Fruit fly (Drosophila melanogaster) whole organism, embryonic: ENCODE results near the gene Cdc5.

ENCODE experiments used
- Adf1 ChIP-seq: fragments of 200-800 bp; sonication (Bioruptor generic); IDR thresholded peaks from 2 replicates; pipeline ENCODE4 v1.3.6; 2022; ENCODE audit warnings: missing biosample characterization, missing genetic modification characterization
- CG11398 ChIP-seq: fragments of 200-800 bp; sonication (Bioruptor generic); optimal IDR thresholded peaks from 2 replicates; lab custom pipeline; 2016; ENCODE audit warnings: missing biosample characterization, missing genetic modification characterization
- CG12299 ChIP-seq: fragments of 200-800 bp; sonication (Bioruptor generic); optimal IDR thresholded peaks from 2 replicates; lab custom pipeline; 2018; ENCODE audit warnings: missing biosample characterization, mild to moderate bottlenecking, missing genetic modification characterization
- CG13775 ChIP-seq: fragments of 200-800 bp; sonication (Bioruptor generic); optimal IDR thresholded peaks from 3 replicates; lab custom pipeline; 2017; ENCODE audit warnings: missing biosample characterization, mild to moderate bottlenecking, missing genetic modification characterization
- CG14710 ChIP-seq: fragments of 200-800 bp; sonication (Bioruptor generic); optimal IDR thresholded peaks from 3 replicates; lab custom pipeline; 2019; ENCODE audit warnings: missing biosample characterization, mild to moderate bottlenecking, missing genetic modification characterization, moderate library complexity
- CG14965 ChIP-seq: fragments of 200-800 bp; sonication (Bioruptor generic); optimal IDR thresholded peaks from 2 replicates; lab custom pipeline; 2016; ENCODE audit warnings: missing biosample characterization, missing genetic modification characterization, borderline replicate concordance
- CG15514 ChIP-seq: fragments of 200-800 bp; sonication (Bioruptor generic); optimal IDR thresholded peaks from 3 replicates; lab custom pipeline; 2017; ENCODE audit warnings: missing biosample characterization, missing genetic modification characterization, mild to moderate bottlenecking, moderate library complexity, missing genetic modification reagents
- CG1603 ChIP-seq: fragments of 200-800 bp; sonication (Bioruptor generic); optimal IDR thresholded peaks from 2 replicates; lab custom pipeline; 2019; ENCODE audit warnings: missing biosample characterization, mild to moderate bottlenecking, missing genetic modification characterization, moderate library complexity
- CG2120 ChIP-seq: fragments of 200-800 bp; sonication (Bioruptor generic); optimal IDR thresholded peaks from 3 replicates; lab custom pipeline; 2016; ENCODE audit warnings: missing biosample characterization, missing genetic modification characterization
- CG2875 ChIP-seq: fragments of 200-800 bp; sonication (Bioruptor generic); optimal IDR thresholded peaks from 2 replicates; lab custom pipeline; 2017; ENCODE audit warnings: missing biosample characterization, mild to moderate bottlenecking, missing genetic modification characterization, missing genetic modification reagents
- CG30431 ChIP-seq: fragments of 200-800 bp; sonication (Bioruptor generic); optimal IDR thresholded peaks from 2 replicates; lab custom pipeline; 2017; ENCODE audit warnings: missing biosample characterization, missing genetic modification characterization
- CG31365 ChIP-seq: fragments of 200-800 bp; sonication (Bioruptor generic); optimal IDR thresholded peaks from 2 replicates; lab custom pipeline; 2018; ENCODE audit warnings: missing biosample characterization, mild to moderate bottlenecking, missing genetic modification characterization
- CG31388 ChIP-seq: fragments of 200-800 bp; sonication (Bioruptor generic); optimal IDR thresholded peaks from 2 replicates; lab custom pipeline; 2016; ENCODE audit warnings: missing biosample characterization, missing genetic modification characterization
- CG3995 ChIP-seq: fragments of 200-800 bp; sonication (Bioruptor generic); optimal IDR thresholded peaks from 3 replicates; lab custom pipeline; 2016; ENCODE audit warnings: missing biosample characterization, missing genetic modification characterization
- CG4424 ChIP-seq: fragments of 200-800 bp; sonication (Bioruptor generic); optimal IDR thresholded peaks from 3 replicates; lab custom pipeline; 2016; ENCODE audit warnings: missing biosample characterization, missing genetic modification characterization
- CG4707 ChIP-seq: fragments of 200-800 bp; sonication (Bioruptor generic); optimal IDR thresholded peaks from 2 replicates; lab custom pipeline; 2018; ENCODE audit warnings: missing biosample characterization, mild to moderate bottlenecking, missing genetic modification characterization, moderate library complexity
- CG4730 ChIP-seq: fragments of 200-800 bp; sonication (Bioruptor generic); IDR thresholded peaks from 2 replicates; pipeline ENCODE4 v1.3.6; 2022; ENCODE audit warnings: missing biosample characterization, missing genetic modification characterization
- CG6654 ChIP-seq: fragments of 200-800 bp; sonication (Bioruptor generic); optimal IDR thresholded peaks from 2 replicates; lab custom pipeline; 2017; ENCODE audit warnings: missing biosample characterization, mild to moderate bottlenecking, missing genetic modification characterization
- CG7357 ChIP-seq: fragments of 200-800 bp; sonication (Bioruptor generic); IDR thresholded peaks from 3 replicates; pipeline ENCODE4 v1.3.6; 2022; ENCODE audit warnings: missing biosample characterization, missing genetic modification characterization
- CG9727 ChIP-seq: fragments of 200-800 bp; sonication (Bioruptor generic); optimal IDR thresholded peaks from 3 replicates; lab custom pipeline; 2017; ENCODE audit warnings: missing biosample characterization, mild to moderate bottlenecking, missing genetic modification characterization
- CoRest ChIP-seq: fragments of 200-800 bp; sonication (Bioruptor generic); optimal IDR thresholded peaks from 3 replicates; lab custom pipeline; 2018; ENCODE audit warnings: missing biosample characterization, mild to moderate bottlenecking, missing genetic modification characterization, moderate library complexity
- D ChIP-seq, 2 experiments: fragments of 200-800 bp in 1 of 2; fragments of >200 bp in 1 of 2; sonication (Bioruptor generic) in 1 of 2; optimal IDR thresholded peaks; 2 replicates in 1 of 2; 3 replicates in 1 of 2; lab custom pipeline; 2017; ENCODE audit warnings: mild to moderate bottlenecking in 1 of 2, missing biosample characterization in 1 of 2, missing genetic modification characterization in 1 of 2, missing genetic modification reagents in 1 of 2
- Dek ChIP-seq: fragments of 200-800 bp; sonication (Bioruptor generic); optimal IDR thresholded peaks from 3 replicates; lab custom pipeline; 2019; ENCODE audit warnings: missing biosample characterization, mild to moderate bottlenecking, missing genetic modification characterization, moderate library complexity
- Doc3 ChIP-seq: fragments of 200-800 bp; sonication (Bioruptor generic); IDR thresholded peaks from 3 replicates; pipeline ENCODE4 v1.3.6; 2022; ENCODE audit warnings: missing biosample characterization, missing genetic modification characterization; ENCODE audit not compliant: partially characterized antibody
- Fer1 ChIP-seq: fragments of 200-800 bp; sonication (Bioruptor generic); optimal IDR thresholded peaks from 2 replicates; lab custom pipeline; 2017; ENCODE audit warnings: missing biosample characterization, mild to moderate bottlenecking, missing genetic modification characterization
- Gsc ChIP-seq: fragments of 200-800 bp; sonication (Bioruptor generic); IDR thresholded peaks from 2 replicates; pipeline ENCODE4 v1.3.6; 2022; ENCODE audit warnings: missing biosample characterization, missing genetic modification characterization
- Hr3 ChIP-seq: fragments of 200-800 bp; sonication (Bioruptor generic); optimal IDR thresholded peaks from 3 replicates; lab custom pipeline; 2016; ENCODE audit warnings: missing biosample characterization, missing genetic modification characterization
- Hr51 ChIP-seq, 2 experiments: fragments of 200-800 bp; sonication (Bioruptor generic); optimal IDR thresholded peaks; 2 replicates in 1 of 2; 3 replicates in 1 of 2; lab custom pipeline; 2016 to 2018; ENCODE audit warnings: missing biosample characterization in 2 of 2, missing genetic modification characterization in 2 of 2, mild to moderate bottlenecking in 1 of 2, moderate library complexity in 1 of 2
- bigmax ChIP-seq: fragments of 200-800 bp; sonication (Bioruptor generic); optimal IDR thresholded peaks from 2 replicates; lab custom pipeline; 2018; ENCODE audit warnings: missing biosample characterization, mild to moderate bottlenecking, missing genetic modification characterization
- cad ChIP-seq: fragments of >200 bp; optimal IDR thresholded peaks from 2 replicates; lab custom pipeline; 2017; ENCODE audit warnings: missing biosample characterization, missing genetic modification characterization
- croc ChIP-seq: fragments of 200-800 bp; sonication (Bioruptor generic); conservative IDR thresholded peaks from 3 replicates; pipeline ENCODE4 v1.3.6; 2022; ENCODE audit warnings: missing biosample characterization, missing genetic modification characterization
- crol ChIP-seq: fragments of 200-800 bp; sonication (Bioruptor generic); IDR thresholded peaks from 2 replicates; pipeline ENCODE4 v1.3.6; 2022; ENCODE audit warnings: missing biosample characterization, missing genetic modification characterization
- dimm ChIP-seq: fragments of 200-800 bp; sonication (Bioruptor generic); IDR thresholded peaks from 2 replicates; pipeline ENCODE4 v1.3.6; 2022; ENCODE audit warnings: missing biosample characterization, missing genetic modification characterization
- dmrt11E ChIP-seq: fragments of 200-800 bp; sonication (Bioruptor generic); optimal IDR thresholded peaks from 3 replicates; lab custom pipeline; 2018; ENCODE audit warnings: missing biosample characterization, mild to moderate bottlenecking, missing genetic modification characterization, moderate library complexity
- esg ChIP-seq: fragments of 200-800 bp; sonication (Bioruptor generic); conservative IDR thresholded peaks from 2 replicates; pipeline ENCODE4 v1.3.6; 2022; ENCODE audit warnings: missing biosample characterization, missing genetic modification characterization
- eve ChIP-seq, 2 experiments: fragments of >200 bp; optimal IDR thresholded peaks; 2 replicates each; lab custom pipeline; 2017; ENCODE audit warnings: missing biosample characterization in 2 of 2, missing genetic modification characterization in 2 of 2
- exex ChIP-seq: fragments of 200-800 bp; sonication (Bioruptor generic); optimal IDR thresholded peaks from 4 replicates; lab custom pipeline; 2018; ENCODE audit warnings: missing biosample characterization, mild to moderate bottlenecking, missing genetic modification characterization, moderate library complexity
- gro ChIP-seq: fragments of 200-800 bp; sonication (Bioruptor generic); optimal IDR thresholded peaks from 2 replicates; lab custom pipeline; 2016; ENCODE audit warnings: missing biosample characterization, missing genetic modification characterization
- gsb-n ChIP-seq: fragments of 200-800 bp; sonication (Bioruptor generic); optimal IDR thresholded peaks from 3 replicates; lab custom pipeline; 2018; ENCODE audit warnings: missing biosample characterization, mild to moderate bottlenecking, missing genetic modification characterization
- kni ChIP-seq: fragments of 200-800 bp; sonication (Bioruptor generic); optimal IDR thresholded peaks from 3 replicates; lab custom pipeline; 2017; ENCODE audit warnings: mild to moderate bottlenecking, missing biosample characterization, missing genetic modification reagents, missing genetic modification characterization
- nerfin-1 ChIP-seq: fragments of 200-800 bp; sonication (Bioruptor generic); optimal IDR thresholded peaks from 3 replicates; lab custom pipeline; 2019; ENCODE audit warnings: missing biosample characterization, mild to moderate bottlenecking, missing genetic modification characterization, moderate library complexity
- nerfin-2 ChIP-seq: fragments of 200-800 bp; sonication (Bioruptor generic); IDR thresholded peaks from 2 replicates; pipeline ENCODE4 v1.3.6; 2022; ENCODE audit warnings: missing biosample characterization, missing genetic modification characterization; ENCODE audit not compliant: partially characterized antibody
- nmo ChIP-seq: fragments of 200-800 bp; sonication (Bioruptor generic); optimal IDR thresholded peaks from 2 replicates; lab custom pipeline; 2018; ENCODE audit warnings: missing biosample characterization, mild to moderate bottlenecking, missing genetic modification characterization, moderate library complexity
- pros ChIP-seq: fragments of 200-800 bp; sonication (Bioruptor generic); optimal IDR thresholded peaks from 3 replicates; lab custom pipeline; 2019; ENCODE audit warnings: missing biosample characterization, mild to moderate bottlenecking, missing genetic modification characterization, moderate library complexity
- rib ChIP-seq: fragments of 200-800 bp; sonication (Bioruptor generic); IDR thresholded peaks from 2 replicates; pipeline ENCODE4 v1.3.6; 2022; ENCODE audit warnings: missing biosample characterization, missing genetic modification characterization
- sc ChIP-seq, 3 experiments: fragments of >200 bp in 2 of 3; fragments of 200-800 bp in 1 of 3; sonication (Bioruptor generic) in 1 of 3; optimal IDR thresholded peaks; 2 replicates in 2 of 3; 3 replicates in 1 of 3; lab custom pipeline; 2017; ENCODE audit warnings: mild to moderate bottlenecking in 1 of 3, missing biosample characterization in 1 of 3, missing genetic modification characterization in 1 of 3, missing genetic modification reagents in 1 of 3
- seq ChIP-seq: fragments of 200-800 bp; sonication (Bioruptor generic); IDR thresholded peaks from 2 replicates; pipeline ENCODE4 v1.3.6; 2022; ENCODE audit warnings: missing biosample characterization, missing genetic modification characterization
- sr ChIP-seq: fragments of 200-800 bp; sonication (Bioruptor generic); IDR thresholded peaks from 3 replicates; pipeline ENCODE4 v1.3.6; 2022; ENCODE audit warnings: missing biosample characterization, missing genetic modification characterization
- stwl ChIP-seq: fragments of 200-800 bp; sonication (Bioruptor generic); optimal IDR thresholded peaks from 3 replicates; lab custom pipeline; 2018; ENCODE audit warnings: missing biosample characterization, mild to moderate bottlenecking, missing genetic modification characterization, moderate library complexity
- zen2 ChIP-seq: fragments of 200-800 bp; sonication (Bioruptor generic); IDR thresholded peaks from 3 replicates; pipeline ENCODE4 v1.3.6; 2022; ENCODE audit warnings: missing biosample characterization, missing genetic modification characterization; ENCODE audit not compliant: partially characterized antibody

Cdc5 gene

DNA sequence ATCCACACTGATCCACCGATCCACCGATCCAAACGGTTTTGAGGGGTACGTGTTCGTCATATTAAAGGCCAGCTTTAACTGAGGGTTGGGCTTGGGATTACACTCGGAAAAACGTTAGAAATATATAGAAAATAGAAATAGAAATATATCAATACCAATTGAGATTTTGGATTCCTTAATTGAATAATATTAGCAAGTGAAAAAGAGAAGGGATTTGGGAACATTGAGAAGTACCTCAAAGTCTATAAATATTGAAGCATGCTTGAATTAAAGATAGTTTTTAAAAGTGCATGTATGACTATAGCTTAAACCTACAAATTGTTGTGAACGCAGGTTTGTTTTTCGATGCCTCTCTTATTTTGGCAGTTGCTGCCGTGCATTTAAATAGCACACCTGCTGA is 34.0 kb upstream of the Cdc5 start (continued):
- peak; percentile 24 for TF ChIP-seq kni
- TF ChIP-seq rib (GFP tag; lab: Robert Waterston, UW): no peak
- no peak for TF ChIP-seq Doc3
- TF ChIP-seq CG4730 (GFP tag; lab: Robert Waterston, UW): no peak
- no peak for TF ChIP-seq esg (GFP tag; lab: Robert Waterston, UW)
- TF ChIP-seq CG6654: no peak
- TF ChIP-seq CG3995 (GFP tag; lab: Kevin White, UChicago): no peak
- TF ChIP-seq CG13775: no peak
- no peak for TF ChIP-seq D (optimal IDR thresholded peaks at IDR 0.05; lab: Kevin White, UChicago)
- no peak for TF ChIP-seq D (GFP tag; optimal IDR thresholded peaks at IDR 0.05; lab: Kevin White, UChicago)
- TF ChIP-seq cad: no peak
- no peak for TF ChIP-seq Dek
- TF ChIP-seq CG14965: no peak
- no peak for TF ChIP-seq pros (GFP tag; lab: Kevin White, UChicago)
- no peak for TF ChIP-seq Fer1 (GFP tag; lab: Kevin White, UChicago)
- TF ChIP-seq nerfin-1 (tag; lab: Kevin White, UChicago): no peak
- TF ChIP-seq dmrt11E (tag; lab: Kevin White, UChicago): peak; percentile 40
- no peak for TF ChIP-seq bigmax
- no peak for TF ChIP-seq CG12299
- TF ChIP-seq Adf1 (GFP tag; lab: Robert Waterston, UW): no peak
- TF ChIP-seq croc: no peak
- no peak for TF ChIP-seq CG30431 (GFP tag; lab: Kevin White, UChicago)
- TF ChIP-seq CG4424: no peak
- TF ChIP-seq seq (GFP tag; lab: Robert Waterston, UW): no peak
- no peak for TF ChIP-seq CG1603
- TF ChIP-seq dimm (GFP tag; lab: Robert Waterston, UW): no peak
- TF ChIP-seq crol (GFP tag; lab: Robert Waterston, UW): no peak
- TF ChIP-seq CG31388 (GFP tag; lab: Kevin White, UChicago): no peak
- no peak for TF ChIP-seq sc (optimal IDR thresholded peaks at IDR 0.05; lab: Kevin White, UChicago)
- no peak for TF ChIP-seq sc (GFP tag; optimal IDR thresholded peaks at IDR 0.05; lab: Kevin White, UChicago)
- no peak for TF ChIP-seq stwl (tag; lab: Kevin White, UChicago)
- TF ChIP-seq CG11398: no peak
- no peak for TF ChIP-seq nerfin-2 (GFP tag; lab: Robert Waterston, UW)
- TF ChIP-seq Gsc (GFP tag; lab: Robert Waterston, UW): no peak
- TF ChIP-seq CG31365 (tag; lab: Kevin White, UChicago): no peak
- TF ChIP-seq gro: no peak
- no peak for TF ChIP-seq Hr3
- TF ChIP-seq CG9727: no peak
- TF ChIP-seq exex (tag; lab: Kevin White, UChicago): no peak
- no peak for TF ChIP-seq CG4707 (GFP tag; lab: Kevin White, UChicago)
- peak; percentile 12 for TF ChIP-seq CG2120 (GFP tag; lab: Kevin White, UChicago)
- TF ChIP-seq gsb-n (tag; lab: Kevin White, UChicago): no peak
- peak; percentile 30 for TF ChIP-seq CoRest (tag; lab: Kevin White, UChicago)
- peak; percentile 32 for TF ChIP-seq nmo
- no peak for TF ChIP-seq zen2 (GFP tag; lab: Robert Waterston, UW)
- TF ChIP-seq Hr51 (GFP tag; optimal IDR thresholded peaks at IDR 0.05; lab: Kevin White, UChicago): peak in 1 of 2 experiments; percentile 20
- peak; percentile 16 for TF ChIP-seq CG14710 (tag; lab: Kevin White, UChicago)
- TF ChIP-seq CG2875 (GFP tag; lab: Kevin White, UChicago): no peak
- no peak for TF ChIP-seq CG15514 (GFP tag; lab: Kevin White, UChicago)
- no peak for TF ChIP-seq CG7357
- TF ChIP-seq eve (GFP tag; optimal IDR thresholded peaks at IDR 0.05; lab: Kevin White, UChicago): no peak
- TF ChIP-seq sr (GFP tag; lab: Robert Waterston, UW): no peak
